Fruit fly (Drosophila melanogaster) S2 (cell line): ENCODE results near the gene CG3168.

Experiments used
- CG8478 ChIP-seq: fragments of >200 bp; optimal IDR thresholded peaks from 2 replicates; lab custom pipeline; 2018
- CTCF ChIP-seq, 2 experiments: fragments of >200 bp; optimal IDR thresholded peaks; 2 replicates each; lab custom pipeline; 2018

DNA sequence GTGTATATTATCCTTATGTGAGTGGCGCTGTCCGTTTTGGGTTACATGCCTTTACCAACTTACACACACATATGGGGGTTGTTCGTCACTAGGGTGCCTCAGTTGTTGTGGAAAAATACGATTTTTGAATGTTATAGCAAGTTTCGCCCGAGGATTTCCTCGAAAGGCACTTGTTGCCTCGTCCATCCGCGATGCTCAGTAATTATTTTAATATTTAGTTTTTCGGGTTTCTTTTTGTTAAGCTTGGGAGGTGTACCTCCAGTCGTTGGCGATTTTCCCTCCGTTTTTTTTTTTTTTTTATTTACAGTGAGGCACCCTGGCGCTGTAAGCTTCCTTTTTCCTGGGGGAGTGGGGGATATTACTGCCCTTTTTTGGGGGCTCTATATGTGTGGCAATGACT lies 43.3 kb downstream of the CG3168 start:
- TF ChIP-seq CG8478 (lab: Kevin White, UChicago) = no peak
- TF ChIP-seq CTCF (optimal IDR thresholded peaks at IDR 0.05; lab: Kevin White, UChicago) = no peak
